Worm (Caenorhabditis elegans): ENCODE results near the gene nhr-124.

nhr-124 gene

DNA sequence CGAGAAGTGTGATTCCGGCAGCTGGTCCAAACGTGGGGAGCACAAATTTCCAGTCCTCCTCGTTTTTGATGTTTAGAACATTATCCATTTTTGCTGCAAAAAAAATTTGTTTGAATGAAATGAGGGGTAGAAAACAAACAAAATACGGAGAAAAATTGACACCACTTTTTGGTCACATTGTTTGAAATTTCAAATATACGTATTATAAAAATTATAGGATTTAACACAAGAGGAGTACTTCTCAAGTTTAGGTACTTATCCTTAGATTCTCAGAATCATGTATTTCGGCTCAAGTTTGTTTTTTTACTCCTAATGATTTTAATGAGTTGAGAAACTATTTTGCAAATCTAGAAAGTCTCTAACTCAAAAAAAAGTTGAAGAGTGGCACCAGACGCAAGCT, 5.9 kb upstream of the nhr-124 start, which contains the start of gene C17E7.12:
C17E7.12 (minus strand) TSS at position 101 of the 400 bp plus-strand sequence.
- TF ChIP-seq unc-62 (GFP tag; optimal IDR thresholded peaks at IDR 0.05): no peak

DNA sequence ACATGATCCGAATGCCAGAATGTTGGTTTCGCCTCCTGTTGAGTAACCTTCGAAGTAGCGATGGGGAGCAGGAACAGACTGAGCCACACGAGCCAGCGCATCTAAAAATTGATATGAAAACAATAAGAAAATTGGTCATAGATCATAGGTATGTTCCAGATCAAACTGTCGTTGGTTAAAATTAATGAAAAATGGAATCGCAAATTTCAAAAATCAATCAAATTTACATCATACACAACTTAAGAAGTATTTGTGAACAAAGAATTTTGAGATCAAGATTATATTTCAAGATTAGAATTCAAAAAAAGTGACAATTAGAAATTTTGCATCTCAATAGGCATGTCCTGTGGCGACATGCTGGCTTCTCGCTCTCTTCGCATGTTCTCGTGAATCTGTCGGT, 4.8 kb upstream of the nhr-124 start, which contains the start of gene C17E7.9:
C17E7.9 (minus strand) TSS at position 101 of the 400 bp plus-strand sequence.
- TF ChIP-seq unc-62 (GFP tag; optimal IDR thresholded peaks at IDR 0.05): no peak

DNA sequence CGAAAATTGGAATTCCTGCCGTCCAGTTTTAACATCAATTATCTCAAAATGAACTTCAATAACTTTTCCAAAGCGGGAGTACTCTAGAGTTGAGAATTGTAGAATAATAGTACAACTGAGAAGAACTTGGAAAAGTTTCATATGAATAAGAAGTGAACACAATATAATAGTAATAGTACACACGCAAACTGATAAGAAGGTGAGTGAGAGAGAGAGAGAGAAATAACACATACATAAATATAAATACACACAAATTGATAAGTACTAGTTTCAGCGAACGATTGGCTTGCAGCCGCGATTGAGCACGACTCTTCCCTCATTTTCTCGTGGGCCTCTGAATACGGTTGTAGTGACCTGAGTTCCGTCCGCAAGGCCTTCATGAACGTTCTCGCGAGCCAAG, 3.1 kb upstream of the nhr-124 start, which contains the start of gene C17E7.13:
C17E7.13 (minus strand) TSS at position 176 of the 400 bp plus-strand sequence.
- no peak for TF ChIP-seq unc-62 (GFP tag; optimal IDR thresholded peaks at IDR 0.05)

DNA sequence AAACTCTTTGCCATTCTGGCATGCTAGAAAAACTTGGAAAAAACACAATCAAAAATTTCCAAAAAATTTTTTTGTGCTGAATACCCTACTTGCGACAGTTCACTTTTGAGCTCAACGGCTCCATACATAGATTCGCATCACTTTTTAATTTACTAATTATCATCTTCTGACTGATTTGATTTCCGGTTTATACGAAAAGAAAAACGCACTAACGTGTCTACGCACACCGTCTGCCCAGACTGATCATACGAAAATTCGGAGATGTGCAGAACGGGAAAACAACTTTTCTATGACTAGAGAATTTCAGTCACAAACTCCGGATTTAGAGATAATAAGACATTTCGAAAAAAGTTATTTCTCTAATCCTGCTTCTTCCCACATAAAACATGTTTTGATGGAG, 1.5 kb downstream of the nhr-124 start:
- TF ChIP-seq unc-62 (GFP tag; optimal IDR thresholded peaks at IDR 0.05): no peak

DNA sequence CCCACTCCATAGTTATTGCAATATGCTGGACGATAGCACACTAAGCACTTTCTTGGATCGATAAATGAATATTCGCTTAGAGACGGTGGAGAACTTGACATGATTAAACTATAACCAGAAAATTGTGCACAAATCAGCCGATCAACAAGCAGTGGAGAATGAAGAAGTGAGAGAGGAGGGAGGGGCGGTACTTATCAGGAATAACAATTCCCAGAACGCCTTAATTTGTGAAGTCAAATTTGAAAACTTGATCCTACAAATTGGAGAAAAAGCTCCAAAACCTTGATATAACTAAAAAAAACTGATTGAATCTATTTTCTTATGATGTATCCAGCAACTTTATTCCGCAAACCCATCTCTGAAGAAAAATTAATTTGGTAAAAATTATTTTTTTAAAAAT, 7.8 kb downstream of the nhr-124 start, which contains the start of gene nhr-159:
nhr-159 (minus strand) TSS at position 101 of the 400 bp plus-strand sequence.
- TF ChIP-seq unc-62 (GFP tag; optimal IDR thresholded peaks at IDR 0.05): no peak

DNA sequence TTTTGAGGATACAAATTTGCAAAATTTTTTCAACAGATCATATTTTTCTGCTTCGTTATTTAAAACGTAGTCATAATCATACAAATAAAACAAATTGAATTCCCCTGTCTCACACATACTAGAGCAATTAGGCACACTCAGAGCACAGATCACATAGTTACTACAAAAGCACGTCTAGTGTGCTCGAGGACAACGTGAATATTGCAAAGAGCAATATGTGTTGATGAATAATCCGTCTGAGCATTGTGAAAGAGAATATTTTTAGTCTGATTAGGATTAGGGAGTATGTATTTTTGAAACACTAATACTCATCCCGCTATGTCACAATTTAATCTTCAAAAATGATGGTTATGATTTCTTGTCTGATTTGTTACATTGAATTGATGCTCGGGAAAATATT, 8.8 kb downstream of the nhr-124 start:
- TF ChIP-seq unc-62 (GFP tag; optimal IDR thresholded peaks at IDR 0.05): no peak

DNA sequence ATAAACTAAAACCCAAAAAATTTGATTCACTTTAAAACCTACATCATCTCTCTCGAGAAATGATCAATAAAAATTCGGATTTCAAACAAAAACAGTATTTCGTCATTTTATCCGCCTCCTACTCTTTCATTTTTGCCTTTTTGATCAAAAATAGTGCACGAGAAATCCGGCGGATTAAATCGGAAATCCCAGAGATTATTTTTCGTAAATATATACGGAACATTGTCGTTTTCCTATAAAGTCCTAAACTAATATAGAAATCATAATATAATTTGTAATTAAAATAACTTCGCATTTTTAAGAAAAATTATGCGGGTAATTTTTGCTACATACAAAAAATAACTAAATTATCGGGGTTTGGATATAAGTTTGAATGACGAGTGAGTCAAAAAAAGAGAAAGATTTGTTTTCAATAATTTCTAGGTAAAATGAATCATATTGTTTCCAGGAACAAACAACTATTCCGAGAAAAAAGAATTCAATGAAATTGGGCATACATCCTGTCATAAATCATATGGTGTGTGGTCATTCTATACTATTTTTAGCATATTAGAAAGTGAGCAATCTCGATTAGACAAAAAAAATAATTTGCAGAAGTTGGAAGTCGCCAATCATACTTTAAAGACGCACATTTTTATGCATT, 11.8 kb downstream of the nhr-124 start, which contains the start of gene nhr-158:
nhr-158 (minus strand) TSS at position 51 of the 643 bp plus-strand sequence.
- TF ChIP-seq unc-62 (GFP tag; optimal IDR thresholded peaks at IDR 0.05): no peak

DNA sequence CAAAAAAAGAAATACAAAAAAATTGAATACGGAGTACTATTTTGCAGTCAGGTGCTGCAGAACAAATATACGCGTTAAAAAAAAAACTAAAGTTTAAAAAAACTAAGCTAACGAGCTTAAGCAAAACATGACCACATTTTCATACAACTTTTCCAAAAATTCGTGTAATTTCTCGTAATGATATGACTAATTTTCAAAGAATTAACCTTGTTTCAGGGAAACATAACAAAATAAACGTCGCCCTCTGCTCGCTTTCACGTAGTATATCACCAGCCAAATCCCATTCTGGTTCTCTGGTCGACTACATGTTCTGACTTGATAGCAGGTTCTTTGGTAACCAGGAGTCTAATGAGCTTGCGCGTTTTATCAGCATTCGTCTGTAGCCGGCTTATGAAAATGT, 15.6 kb downstream of the nhr-124 start:
- TF ChIP-seq unc-62 (GFP tag; optimal IDR thresholded peaks at IDR 0.05): no peak

DNA sequence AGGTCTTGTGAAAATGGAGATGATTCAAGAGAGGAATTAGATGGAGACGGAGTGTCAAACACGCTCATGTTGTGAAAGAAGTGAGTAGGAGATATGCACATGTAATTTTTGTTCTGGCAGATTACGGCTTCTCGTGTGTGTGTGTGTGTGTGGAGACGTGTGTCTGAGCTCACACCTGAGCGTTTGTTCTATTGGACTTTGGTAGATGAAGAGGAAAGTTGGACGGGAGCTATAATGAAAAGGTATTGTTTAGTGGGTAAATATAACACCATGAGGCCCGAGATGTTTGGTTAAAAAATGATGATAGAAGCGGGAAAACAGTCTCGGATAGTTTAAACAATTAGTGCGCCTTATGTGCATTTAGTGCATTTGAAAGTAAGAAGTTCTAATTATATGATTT, 17.1 kb downstream of the nhr-124 start, which contains the start of gene nhr-157:
nhr-157 (minus strand) TSS at position 101 of the 400 bp plus-strand sequence.
- no peak for TF ChIP-seq unc-62 (GFP tag; optimal IDR thresholded peaks at IDR 0.05)

DNA sequence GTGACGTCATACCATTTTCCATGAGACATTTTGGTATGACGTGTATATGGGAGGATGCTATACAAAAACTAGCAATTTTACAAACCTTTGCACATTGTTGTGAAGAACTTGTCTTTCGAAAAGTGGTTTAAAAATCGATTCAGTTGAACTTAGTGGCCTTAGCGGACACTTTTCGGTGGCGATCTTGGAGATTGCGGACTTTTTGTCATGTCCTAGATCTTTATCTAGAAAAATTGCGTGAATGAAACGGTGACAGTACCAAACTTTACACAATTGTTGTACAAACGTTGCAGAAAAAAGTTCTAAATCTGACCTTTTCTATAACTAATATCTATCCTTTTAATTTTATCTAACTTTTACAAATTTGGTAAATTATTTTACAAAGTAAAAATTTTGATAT, 20.7 kb downstream of the nhr-124 start:
- no peak for TF ChIP-seq unc-62 (GFP tag; optimal IDR thresholded peaks at IDR 0.05)

DNA sequence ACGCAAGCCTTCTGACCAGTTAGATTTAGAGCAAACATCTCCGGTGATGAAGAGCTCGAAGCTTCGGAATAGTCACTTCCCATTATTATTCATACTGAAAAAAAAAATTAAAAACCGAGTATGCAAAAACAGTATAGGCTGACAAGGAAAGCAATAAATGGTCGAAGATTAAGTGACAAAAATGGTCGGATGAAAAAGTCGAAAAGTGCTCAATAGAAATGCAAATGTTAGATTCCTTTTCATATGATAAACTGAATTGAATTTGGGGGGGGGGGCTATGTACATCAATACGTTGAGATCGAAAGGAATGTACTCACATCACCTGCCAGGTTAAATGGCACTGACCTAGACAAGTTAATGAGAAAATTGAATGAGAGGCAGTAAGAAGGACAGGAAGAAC, 23.2 kb downstream of the nhr-124 start, which contains the start of gene nhr-187:
nhr-187 (minus strand) TSS at position 101 of the 400 bp plus-strand sequence.
- TF ChIP-seq unc-62 (GFP tag; optimal IDR thresholded peaks at IDR 0.05): no peak

DNA sequence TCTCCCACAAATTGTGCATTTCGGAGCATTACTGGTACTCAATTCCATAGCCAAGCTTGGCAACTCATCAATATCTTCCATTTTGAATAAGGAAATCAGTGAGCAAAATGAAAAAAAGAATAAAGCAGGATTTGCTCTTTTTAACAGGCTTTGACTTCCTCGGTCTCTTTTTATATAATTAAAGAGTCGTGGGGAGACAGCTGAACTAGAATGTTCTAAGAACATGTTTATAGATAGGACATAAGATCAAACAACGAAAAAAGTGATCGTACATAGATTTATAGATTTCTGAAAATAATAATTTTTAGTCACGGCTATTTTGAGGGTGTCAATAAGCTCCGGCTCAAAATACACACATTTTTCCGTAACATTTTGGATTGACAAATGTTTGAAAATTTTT, 25.9 kb downstream of the nhr-124 start, which contains the start of gene nhr-189:
nhr-189 (minus strand) TSS at position 121 of the 400 bp plus-strand sequence.
- TF ChIP-seq unc-62 (GFP tag; optimal IDR thresholded peaks at IDR 0.05): no peak

DNA sequence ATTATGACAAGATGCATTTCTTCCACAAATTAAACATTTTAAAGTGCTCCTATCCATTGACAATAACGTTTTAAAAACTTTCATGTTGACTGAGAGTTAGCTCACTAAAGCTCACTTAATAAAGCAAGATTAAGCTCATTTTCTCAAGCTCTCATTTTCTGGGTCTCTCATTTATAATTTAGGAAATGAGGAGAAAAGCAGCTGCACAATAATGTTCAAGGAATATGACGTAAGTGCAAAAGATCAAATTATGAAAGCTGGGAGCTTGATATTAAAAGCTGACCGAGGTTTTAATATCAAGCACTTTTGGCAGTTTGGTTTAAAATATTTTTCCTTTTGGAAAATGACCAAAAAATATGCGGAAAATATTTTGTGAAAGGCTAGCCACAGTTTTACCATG, 28.2 kb downstream of the nhr-124 start, which contains the start of gene nhr-188:
nhr-188 (minus strand) TSS at position 84 of the 400 bp plus-strand sequence.
- TF ChIP-seq unc-62 (GFP tag; optimal IDR thresholded peaks at IDR 0.05): no peak

DNA sequence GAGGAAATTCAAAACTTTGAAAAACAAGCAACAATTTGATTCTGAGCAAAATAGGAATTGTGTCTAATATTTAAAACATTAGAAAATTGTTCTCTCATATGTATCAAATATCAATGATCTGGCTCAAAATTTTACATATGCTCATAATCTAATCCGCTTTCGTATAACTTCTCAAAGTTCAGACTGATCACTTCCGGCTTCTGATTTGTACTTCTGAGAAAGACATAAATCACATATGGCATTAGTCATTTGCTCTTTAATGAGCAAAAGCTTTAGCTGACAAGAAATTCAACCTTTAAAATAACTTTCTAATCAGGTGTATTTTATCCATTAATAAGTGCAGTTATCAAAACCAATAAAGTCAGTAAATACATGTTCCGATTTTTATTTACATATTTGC, 30.1 kb downstream of the nhr-124 start:
- TF ChIP-seq unc-62 (GFP tag; optimal IDR thresholded peaks at IDR 0.05): no peak

DNA sequence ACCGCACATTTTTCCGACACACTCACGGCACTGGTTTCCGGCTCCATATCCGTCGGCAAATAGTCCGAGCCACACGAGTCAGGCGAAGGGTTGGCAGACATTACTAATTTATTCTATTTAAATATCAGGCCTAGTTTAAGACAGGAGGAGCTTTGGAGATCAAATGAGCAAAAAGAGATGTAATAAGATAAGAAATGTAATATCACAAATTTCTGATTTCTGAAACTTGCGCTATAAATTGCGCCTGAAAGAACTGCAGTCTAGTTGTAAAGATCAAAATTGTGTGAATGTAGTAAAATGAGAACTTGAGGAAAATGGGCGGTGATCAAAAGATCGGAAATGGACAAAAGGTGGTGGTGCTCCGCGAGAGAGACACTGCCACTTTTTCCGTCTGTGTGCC, 31.2 kb downstream of the nhr-124 start, which contains the start of gene nhr-186:
nhr-186 (minus strand) TSS at position 101 of the 400 bp plus-strand sequence.
- no peak for TF ChIP-seq unc-62 (GFP tag; optimal IDR thresholded peaks at IDR 0.05)

DNA sequence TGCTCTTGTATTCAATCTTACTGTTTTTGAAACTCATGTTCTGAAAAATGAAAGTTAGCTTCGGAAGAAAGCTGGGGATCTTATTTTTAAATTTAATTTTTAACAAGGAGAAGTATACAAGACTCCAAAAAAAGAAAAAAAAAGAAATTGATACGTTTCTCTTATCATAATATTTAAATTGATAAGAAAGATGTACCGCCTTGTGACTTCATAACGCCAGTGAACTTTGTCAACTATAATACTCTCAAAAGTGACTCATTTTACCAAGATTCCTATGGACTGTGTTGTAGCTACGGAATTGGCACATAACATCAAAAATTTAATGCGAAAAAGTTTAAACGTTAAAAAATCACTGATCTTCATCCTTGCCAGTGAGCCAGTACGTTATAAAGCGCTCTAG, 34.2 kb downstream of the nhr-124 start:
- no peak for TF ChIP-seq unc-62 (GFP tag; optimal IDR thresholded peaks at IDR 0.05)

DNA sequence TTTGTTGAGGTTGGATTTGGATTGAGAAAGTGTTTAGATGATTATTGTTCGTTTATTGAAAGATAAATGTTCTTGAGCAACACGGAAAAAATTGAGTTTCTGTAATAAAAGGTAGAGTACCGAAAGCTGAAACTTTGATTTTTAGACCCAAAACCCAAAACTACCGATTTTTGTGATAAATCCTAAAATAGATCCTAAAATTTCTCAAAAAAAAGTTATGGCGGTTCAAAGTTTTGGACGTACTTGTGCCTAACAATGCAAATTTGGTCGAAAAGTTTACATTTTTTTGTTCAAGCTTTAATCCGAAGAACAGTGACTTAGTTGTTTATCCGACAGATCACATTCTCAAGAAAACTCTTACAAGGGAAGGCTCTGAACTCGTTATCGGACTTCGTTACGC, 38.7 kb downstream of the nhr-124 start, which contains the start of gene nhr-185:
nhr-185 (minus strand) TSS at position 101 of the 400 bp plus-strand sequence.
- TF ChIP-seq unc-62 (GFP tag; optimal IDR thresholded peaks at IDR 0.05): no peak
